Worm (Caenorhabditis elegans): ENCODE results near the gene F08B12.4.

F08B12.4 gene

DNA sequence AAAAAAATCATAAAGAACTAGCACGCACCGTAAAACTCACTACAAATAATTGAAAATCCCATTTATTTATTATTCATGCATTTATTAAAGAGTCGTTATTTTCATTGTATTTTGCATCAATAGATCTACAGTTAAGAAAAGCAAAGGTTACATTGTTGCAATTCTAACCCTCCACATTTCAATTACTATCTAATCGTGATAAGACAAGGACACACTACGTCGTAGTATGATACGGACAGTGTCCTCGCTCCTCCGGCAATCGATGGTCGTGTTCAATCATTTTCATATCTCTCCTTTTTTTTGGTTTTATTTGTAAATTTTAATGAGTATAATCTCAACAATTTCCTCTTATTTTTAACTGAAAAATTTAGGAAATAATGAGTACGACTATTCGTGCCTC, 14.6 kb downstream of the F08B12.4 start, which contains the start of gene prx-12 (continued):
- TF ChIP-seq madf-5 (GFP tag; IDR thresholded peaks at IDR 0.05) (no peak), daf-8 (GFP tag; IDR thresholded peaks at IDR 0.05) (no peak), ZK337.2 (GFP tag; IDR thresholded peaks at IDR 0.05) (no peak), pqm-1 (tag; optimal IDR thresholded peaks at IDR 0.05) (peak; percentile 72), Y105C5A.15 (GFP tag; IDR thresholded peaks at IDR 0.05) (no peak), mep-1 (tag; optimal IDR thresholded peaks at IDR 0.05) (peak; percentile 54), nhr-102 (tag; optimal IDR thresholded peaks at IDR 0.05) (no peak), Y5F2A.4 (GFP tag; optimal IDR thresholded peaks at IDR 0.05) (no peak), zip-2 (tag; optimal IDR thresholded peaks at IDR 0.05) (no peak), ceh-62 (tag; optimal IDR thresholded peaks at IDR 0.05) (no peak), nhr-28 (tag; optimal IDR thresholded peaks at IDR 0.05) (peak; percentile 76), F26F4.8 (GFP tag; conservative IDR thresholded peaks at IDR 0.05) (no peak), lsy-2 (tag; optimal IDR thresholded peaks at IDR 0.05) (no peak), tag-97 (GFP tag; IDR thresholded peaks at IDR 0.05) (no peak), daf-12 (tag; optimal IDR thresholded peaks at IDR 0.05) (no peak)

DNA sequence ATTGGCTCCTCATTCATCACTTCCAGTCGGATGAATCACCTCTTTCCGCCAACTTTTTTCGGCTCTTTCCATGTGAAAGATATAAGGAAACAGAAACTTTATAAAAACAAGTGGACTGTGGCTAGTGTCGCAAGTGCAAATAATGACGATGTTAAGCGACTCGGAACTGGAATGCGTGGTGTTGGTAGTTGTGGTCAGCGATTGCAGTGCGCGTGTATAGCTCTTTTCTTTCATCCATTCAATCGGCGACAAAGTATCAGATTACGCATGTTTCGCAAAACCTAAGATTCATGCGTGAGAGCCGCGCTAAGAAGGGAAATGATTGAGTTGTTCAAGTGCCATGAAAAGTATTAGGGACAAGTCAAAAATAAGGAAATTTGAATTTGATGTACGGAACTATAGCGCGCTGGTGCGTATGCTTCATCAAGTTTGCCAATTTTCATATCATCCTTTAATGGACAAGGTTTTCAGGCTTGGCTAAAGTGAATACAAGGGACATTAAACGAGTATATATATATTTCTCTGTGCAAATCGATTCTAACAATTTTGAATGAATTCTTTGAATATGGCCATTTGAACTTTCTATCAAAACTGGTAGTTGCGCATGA, 19.7 kb downstream of the F08B12.4 start:
- TF ChIP-seq ceh-28 (tag; optimal IDR thresholded peaks at IDR 0.05) (no peak), ctbp-1 (GFP tag; IDR thresholded peaks at IDR 0.05) (no peak), aha-1 (tag) (peak; percentile 58), unc-62 (GFP tag; optimal IDR thresholded peaks at IDR 0.05 in 1 of 2) (peak in 1 of 2 experiments; percentile 92), unc-62 (tag; optimal IDR thresholded peaks at IDR 0.05) (no peak), duxl-1 (tag; optimal IDR thresholded peaks at IDR 0.05; ENCODE audit: poor library complexity) (no peak), T26A8.4 (GFP tag; IDR thresholded peaks at IDR 0.05) (0 out of 2 replicates have a peak, but pooled peaks have one; percentile 18), ZK546.5 (tag; optimal IDR thresholded peaks at IDR 0.05) (no peak)

DNA sequence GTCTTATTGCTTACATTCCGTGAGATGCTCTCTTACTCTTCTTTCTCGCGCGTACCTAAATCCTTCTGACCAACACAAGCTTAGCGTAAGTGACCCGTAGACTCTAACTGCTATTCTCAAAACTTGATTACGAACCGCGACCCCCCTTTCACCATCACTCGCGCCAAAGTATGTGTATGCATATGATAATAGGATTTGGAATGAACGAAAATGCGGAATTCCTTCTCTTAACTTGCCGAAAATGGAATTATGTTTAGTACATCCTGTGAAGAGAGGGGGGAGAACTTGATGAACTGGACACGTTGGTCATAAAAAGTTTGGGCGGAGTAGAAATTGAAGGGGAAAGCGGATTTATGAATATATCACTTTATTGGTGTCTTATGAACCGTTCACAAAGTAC, 20.6 kb downstream of the F08B12.4 start:
- TF ChIP-seq hlh-30 (tag; optimal IDR thresholded peaks at IDR 0.05; ENCODE audit: insufficient read depth) = no peak
- TF ChIP-seq ces-1 (GFP tag; optimal IDR thresholded peaks at IDR 0.05) = peak; percentile 90
- TF ChIP-seq dmd-9 (GFP tag; IDR thresholded peaks at IDR 0.05) = no peak
- TF ChIP-seq ctbp-1 (GFP tag; IDR thresholded peaks at IDR 0.05) = peak; percentile 62; the same call in 1 of the 2 replicates
- no peak for TF ChIP-seq lir-3 (tag; optimal IDR thresholded peaks at IDR 0.05)
- TF ChIP-seq madf-9 (GFP tag; conservative IDR thresholded peaks at IDR 0.05) = no peak
- no peak for TF ChIP-seq nhr-42 (GFP tag; IDR thresholded peaks at IDR 0.05)
- no peak for TF ChIP-seq nhr-10 (tag; optimal IDR thresholded peaks at IDR 0.05)
- TF ChIP-seq unc-62 (GFP tag; optimal IDR thresholded peaks at IDR 0.05 in 1 of 2) = peak in 1 of 2 experiments; percentile 5
- no peak for TF ChIP-seq unc-62 (tag; optimal IDR thresholded peaks at IDR 0.05)
- no peak for TF ChIP-seq snpc-1.2 (GFP tag; IDR thresholded peaks at IDR 0.05)
- TF ChIP-seq lin-1 (GFP tag; IDR thresholded peaks at IDR 0.05) = no peak
- peak; percentile 95 for TF ChIP-seq fkh-10 (GFP tag; optimal IDR thresholded peaks at IDR 0.05)
- TF ChIP-seq F37D6.2 (tag; optimal IDR thresholded peaks at IDR 0.05) = no peak
- TF ChIP-seq zag-1 (tag; optimal IDR thresholded peaks at IDR 0.05) = no peak
- TF ChIP-seq mes-2 (tag; optimal IDR thresholded peaks at IDR 0.05; ENCODE audit: poor library complexity, severe bottlenecking) = no peak
- no peak for TF ChIP-seq nhr-76 (tag; optimal IDR thresholded peaks at IDR 0.05)
- TF ChIP-seq dmd-8 (GFP tag; IDR thresholded peaks at IDR 0.05) = no peak
- TF ChIP-seq mxl-2 (GFP tag; conservative IDR thresholded peaks at IDR 0.05) = no peak
- no peak for TF ChIP-seq aha-1 (tag)
- no peak for TF ChIP-seq pqm-1 (tag; optimal IDR thresholded peaks at IDR 0.05)
- TF ChIP-seq F49E8.2 (tag; optimal IDR thresholded peaks at IDR 0.05; ENCODE audit: borderline replicate concordance) = no peak

Measured in whole organism, L4 larva.